Fruit fly (Drosophila melanogaster) Kc167 (cell line): Measurements from ENCODE around the gene Aef1.

Experiments
- Sin3A ChIP-seq: fragments of >200 bp; optimal IDR thresholded peaks from 2 replicates; lab custom pipeline; 2018; ENCODE audit warnings: missing external identifiers
- h ChIP-seq: fragments of >200 bp; optimal IDR thresholded peaks from 3 replicates; lab custom pipeline; 2018; ENCODE audit warnings: missing external identifiers
- psq ChIP-seq: fragments of >200 bp; optimal IDR thresholded peaks from 2 replicates; lab custom pipeline; 2017; ENCODE audit warnings: missing external identifiers
- ttk ChIP-seq: sonication (Bioruptor generic); optimal IDR thresholded peaks from 2 replicates; lab custom pipeline; 2017; ENCODE audit warnings: missing external identifiers

dm6 chr3L:21385699-21386098 is 47.5 kb upstream of the Aef1 start:
- TF ChIP-seq ttk (no peak), h (lab: Kevin White, UChicago) (no peak), psq (lab: Kevin White, UChicago) (no peak), Sin3A (lab: Kevin White, UChicago) (no peak)
